Worm (Caenorhabditis elegans) whole organism, midembryonic: ENCODE measurements around the gene F02D10.6.

Source experiments
- flt-1 ChIP-seq: fragments of 200-800 bp; sonication (Bioruptor generic); IDR thresholded peaks from 2 replicates; pipeline ENCODE4 v1.3.6; 2022; ENCODE audit warnings: missing genetic modification characterization, missing compliant biosample characterization
- klf-2 ChIP-seq: fragments of 200-800 bp; sonication (Bioruptor generic); conservative IDR thresholded peaks from 2 replicates; pipeline ENCODE4 v1.3.6; 2022; ENCODE audit warnings: missing genetic modification reagents, missing genetic modification characterization, missing compliant biosample characterization
- ref-1 ChIP-seq: fragments of 200-800 bp; sonication (Bioruptor generic); conservative IDR thresholded peaks from 2 replicates; pipeline ENCODE4 v1.3.6; 2022; ENCODE audit warnings: missing genetic modification reagents, missing genetic modification characterization, missing compliant biosample characterization

DNA sequence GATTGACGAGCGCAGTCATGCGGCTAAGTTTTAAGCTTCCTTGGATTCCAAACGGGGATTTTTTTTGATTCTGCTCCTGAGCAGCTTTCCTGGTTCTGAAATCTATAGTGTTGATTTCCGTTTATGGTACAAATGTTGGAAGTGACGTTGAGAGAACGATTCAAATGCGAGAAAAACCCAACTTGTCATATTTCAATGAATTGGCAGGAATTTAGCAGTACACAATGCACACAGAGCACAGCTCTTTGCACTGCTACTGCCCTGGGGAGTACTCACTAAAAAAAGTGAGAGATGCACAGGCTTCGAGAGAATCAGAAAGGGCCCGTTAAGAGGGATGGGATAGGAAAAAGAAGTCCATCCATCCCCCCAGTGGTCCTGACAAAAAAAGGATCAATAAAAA, 49.1 kb upstream of the F02D10.6 start, which contains the start of gene sad-1:
- TF ChIP-seq flt-1 (GFP tag; lab: Robert Waterston, UW), result no peak
- no peak for TF ChIP-seq ref-1 (GFP tag; lab: Robert Waterston, UW)
- TF ChIP-seq klf-2 (GFP tag; lab: Robert Waterston, UW), result no peak
